Worm (Caenorhabditis elegans) whole organism, young adult: ENCODE results near the gene B0034.7.

Source experiments
- Y53G8AR.9 ChIP-seq: fragments of 200-800 bp; sonication (Bioruptor generic); conservative IDR thresholded peaks from 2 replicates; pipeline ENCODE4 v1.3.6; 2022; ENCODE audit warnings: missing genetic modification reagents, missing genetic modification characterization, missing compliant biosample characterization
- ekl-4 ChIP-seq: fragments of 200-800 bp; sonication (Bioruptor generic); IDR thresholded peaks from 2 replicates; pipeline ENCODE4 v1.3.6; 2022; ENCODE audit warnings: missing genetic modification reagents, missing genetic modification characterization, missing compliant biosample characterization
- lsl-1 ChIP-seq: fragments of 200-800 bp; sonication (Bioruptor generic); optimal IDR thresholded peaks from 2 replicates; lab custom pipeline; 2018; ENCODE audit warnings: mild to moderate bottlenecking, missing genetic modification characterization, moderate library complexity, missing compliant biosample characterization
- pha-4 ChIP-seq: fragments of 150-350 bp; sonication (generic microtip); optimal IDR thresholded peaks from 2 replicates; lab custom pipeline; 2014; ENCODE audit warnings: missing biosample characterization, missing genetic modification reagents, missing genetic modification characterization
- ztf-3 ChIP-seq: fragments of 200-800 bp; sonication (Bioruptor generic); optimal IDR thresholded peaks from 2 replicates; lab custom pipeline; 2018; ENCODE audit warnings: mild to moderate bottlenecking, missing genetic modification characterization, missing compliant biosample characterization

ce11 chrII:5968037-5968436 is 6.6 kb downstream of the B0034.7 start, which contains the start of gene B0034.1:
- no peak for TF ChIP-seq ekl-4 (GFP tag; lab: Robert Waterston, UW)
- no peak for TF ChIP-seq pha-4 (tag; lab: Kevin White, UChicago)
- TF ChIP-seq ztf-3 (GFP tag; lab: Kevin White, UChicago), result no peak
- no peak for TF ChIP-seq Y53G8AR.9
- no peak for TF ChIP-seq lsl-1 (GFP tag; lab: Kevin White, UChicago)
